Worm (Caenorhabditis elegans): Measurements from ENCODE around the gene egl-6.

DNA sequence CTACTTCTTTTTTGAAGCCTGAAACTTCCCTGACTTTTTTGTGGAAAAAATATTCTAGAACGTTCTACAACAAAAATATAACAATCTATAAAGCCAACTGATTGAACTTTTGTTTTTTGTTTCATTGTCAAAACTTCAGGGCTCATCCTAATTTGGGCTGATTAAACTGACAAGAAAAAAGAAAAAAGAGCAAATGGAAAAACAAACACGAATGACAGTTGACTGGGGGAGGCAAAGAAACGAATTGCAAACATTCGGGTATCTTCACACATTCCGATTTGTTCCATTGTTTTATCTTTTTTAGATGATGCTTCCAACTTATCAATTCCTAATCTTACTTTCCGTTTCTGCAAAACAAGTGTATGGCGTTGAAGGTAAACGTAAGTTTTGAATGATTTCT lies 4.6 kb downstream of the egl-6 start, which contains the start of gene C46F4.3:
- no peak for TF ChIP-seq unc-62 (GFP tag; optimal IDR thresholded peaks at IDR 0.05)
- TF ChIP-seq madf-8 (GFP tag; conservative IDR thresholded peaks at IDR 0.05) = no peak
- no peak for TF ChIP-seq nhr-120 (GFP tag; IDR thresholded peaks at IDR 0.05)
- no peak for TF ChIP-seq let-526 (GFP tag; IDR thresholded peaks at IDR 0.05)
- TF ChIP-seq mel-28 (tag; optimal IDR thresholded peaks at IDR 0.05; ENCODE audit: borderline replicate concordance) = no peak

Measured in whole organism, young adult.